Worm (Caenorhabditis elegans) whole organism, young adult: ENCODE results near the gene T24E12.12.

Experiments used
- B0035.1 ChIP-seq: sonication (generic microtip); optimal IDR thresholded peaks from 2 replicates; lab custom pipeline; 2016; ENCODE audit warnings: missing genetic modification characterization, mild to moderate bottlenecking, missing compliant biosample characterization, missing genotype, missing genetic modification reagents
- B0261.1 ChIP-seq: sonication (generic microtip); optimal IDR thresholded peaks from 2 replicates; lab custom pipeline; 2016; ENCODE audit warnings: mild to moderate bottlenecking, missing genetic modification characterization, moderate library complexity, missing compliant biosample characterization
- D2030.7 ChIP-seq: fragments of 200-800 bp; sonication (Bioruptor generic); IDR thresholded peaks from 2 replicates; pipeline ENCODE4 v1.3.6; 2022; ENCODE audit warnings: missing genetic modification reagents, missing genetic modification characterization, missing compliant biosample characterization
- F10E7.11 ChIP-seq: sonication (generic microtip); optimal IDR thresholded peaks from 2 replicates; lab custom pipeline; 2017; ENCODE audit warnings: mild to moderate bottlenecking, missing genetic modification characterization, moderate library complexity, missing compliant biosample characterization
- F37B4.10 ChIP-seq: fragments of 200-800 bp; sonication (Bioruptor generic); IDR thresholded peaks from 2 replicates; pipeline ENCODE4 v1.3.6; 2022; ENCODE audit warnings: missing genetic modification characterization, missing compliant biosample characterization
- F39B2.1 ChIP-seq: fragments of 200-800 bp; sonication (Bioruptor generic); IDR thresholded peaks from 2 replicates; pipeline ENCODE4 v1.3.6; 2022; ENCODE audit warnings: missing genetic modification reagents, missing genetic modification characterization, missing compliant biosample characterization
- F57A8.1 ChIP-seq: fragments of 200-800 bp; sonication (Bioruptor generic); optimal IDR thresholded peaks from 2 replicates; lab custom pipeline; 2018; ENCODE audit warnings: mild to moderate bottlenecking, missing genetic modification characterization, moderate library complexity, missing compliant biosample characterization
- K11D2.4 ChIP-seq: fragments of 200-800 bp; sonication (Bioruptor generic); IDR thresholded peaks from 2 replicates; pipeline ENCODE4 v1.3.6; 2022; ENCODE audit warnings: missing genetic modification reagents, missing genetic modification characterization, missing compliant biosample characterization
- Y56A3A.18 ChIP-seq: fragments of 200-800 bp; sonication (Bioruptor generic); IDR thresholded peaks from 2 replicates; pipeline ENCODE4 v1.3.6; 2022; ENCODE audit warnings: missing genetic modification reagents, missing genetic modification characterization, missing compliant biosample characterization
- Y79H2A.3 ChIP-seq: fragments of 200-800 bp; sonication (Bioruptor generic); conservative IDR thresholded peaks from 2 replicates; pipeline ENCODE4 v1.3.6; 2022; ENCODE audit warnings: missing genetic modification reagents, missing genetic modification characterization, missing compliant biosample characterization
- aptf-3 ChIP-seq: fragments of 200-800 bp; sonication (Bioruptor generic); IDR thresholded peaks from 2 replicates; pipeline ENCODE4 v1.3.6; 2022; ENCODE audit warnings: missing genetic modification characterization, missing compliant biosample characterization
- attf-3 ChIP-seq: fragments of 200-800 bp; sonication (Bioruptor generic); conservative IDR thresholded peaks from 2 replicates; pipeline ENCODE4 v1.3.6; 2022; ENCODE audit warnings: missing genetic modification reagents, missing genetic modification characterization, missing compliant biosample characterization
- ccch-3 ChIP-seq: fragments of 200-800 bp; sonication (Bioruptor generic); optimal IDR thresholded peaks from 2 replicates; lab custom pipeline; 2018; ENCODE audit warnings: mild to moderate bottlenecking, missing genetic modification characterization, missing compliant biosample characterization
- cebp-2 ChIP-seq: fragments of 200-800 bp; sonication (Bioruptor generic); IDR thresholded peaks from 2 replicates; pipeline ENCODE4 v1.3.6; 2022; ENCODE audit warnings: missing genetic modification characterization, missing compliant biosample characterization
- ceh-100 ChIP-seq: fragments of 200-800 bp; sonication (Bioruptor generic); IDR thresholded peaks from 2 replicates; pipeline ENCODE4 v1.3.6; 2022; ENCODE audit warnings: missing genetic modification reagents, missing genetic modification characterization, missing compliant biosample characterization
- ceh-40 ChIP-seq: fragments of 200-800 bp; sonication (Bioruptor generic); IDR thresholded peaks from 2 replicates; pipeline ENCODE4 v1.3.6; 2022; ENCODE audit warnings: missing genetic modification characterization, missing compliant biosample characterization
- ceh-79 ChIP-seq: sonication (generic microtip); optimal IDR thresholded peaks from 2 replicates; lab custom pipeline; 2017; ENCODE audit warnings: mild to moderate bottlenecking, missing genetic modification characterization, missing compliant biosample characterization
- dox-1 ChIP-seq: fragments of 200-800 bp; sonication (Bioruptor generic); IDR thresholded peaks from 2 replicates; pipeline ENCODE4 v1.3.6; 2022; ENCODE audit warnings: missing genetic modification reagents, missing genetic modification characterization, missing compliant biosample characterization
- ekl-4 ChIP-seq: fragments of 200-800 bp; sonication (Bioruptor generic); IDR thresholded peaks from 2 replicates; pipeline ENCODE4 v1.3.6; 2022; ENCODE audit warnings: missing genetic modification reagents, missing genetic modification characterization, missing compliant biosample characterization
- hmg-20 ChIP-seq: fragments of 200-800 bp; sonication (Bioruptor generic); IDR thresholded peaks from 2 replicates; pipeline ENCODE4 v1.3.6; 2022; ENCODE audit warnings: missing genetic modification reagents, missing genetic modification characterization, missing compliant biosample characterization
- hsf-1 ChIP-seq: fragments of 200-800 bp; sonication (Bioruptor generic); IDR thresholded peaks from 2 replicates; pipeline ENCODE4 v1.3.6; 2022; ENCODE audit warnings: missing genetic modification reagents, missing genetic modification characterization, missing compliant biosample characterization
- lag-1 ChIP-seq: fragments of 200-800 bp; sonication (Bioruptor generic); IDR thresholded peaks from 2 replicates; pipeline ENCODE4 v1.3.6; 2022; ENCODE audit warnings: missing genetic modification reagents, missing genetic modification characterization, missing compliant biosample characterization
- madf-6 ChIP-seq: fragments of 200-800 bp; sonication (Bioruptor generic); IDR thresholded peaks from 2 replicates; pipeline ENCODE4 v1.3.6; 2022; ENCODE audit warnings: missing genetic modification reagents, missing genetic modification characterization, missing compliant biosample characterization
- madf-8 ChIP-seq: fragments of 200-800 bp; sonication (Bioruptor generic); conservative IDR thresholded peaks from 2 replicates; pipeline ENCODE4 v1.3.6; 2022; ENCODE audit warnings: missing genetic modification reagents, missing genetic modification characterization, missing compliant biosample characterization
- mcd-1 ChIP-seq: fragments of 200-800 bp; sonication (Bioruptor generic); IDR thresholded peaks from 2 replicates; pipeline ENCODE4 v1.3.6; 2022; ENCODE audit warnings: missing genetic modification reagents, missing genetic modification characterization, missing compliant biosample characterization
- mel-28 ChIP-seq: sonication (generic microtip); optimal IDR thresholded peaks from 2 replicates; lab custom pipeline; 2016; ENCODE audit warnings: borderline replicate concordance, mild to moderate bottlenecking, missing genetic modification characterization, missing compliant biosample characterization
- nhr-80 ChIP-seq: sonication (generic microtip); optimal IDR thresholded peaks from 2 replicates; lab custom pipeline; 2016; ENCODE audit warnings: missing genetic modification characterization, missing compliant biosample characterization
- pbrm-1 ChIP-seq: fragments of 200-800 bp; sonication (Bioruptor generic); IDR thresholded peaks from 2 replicates; pipeline ENCODE4 v1.3.6; 2022; ENCODE audit warnings: missing genetic modification reagents, missing genetic modification characterization, missing compliant biosample characterization
- pha-4 ChIP-seq: fragments of 150-350 bp; sonication (generic microtip); optimal IDR thresholded peaks from 2 replicates; lab custom pipeline; 2014; ENCODE audit warnings: missing biosample characterization, missing genetic modification reagents, missing genetic modification characterization
- rcor-1 ChIP-seq: fragments of 200-800 bp; sonication (Bioruptor generic); IDR thresholded peaks from 2 replicates; pipeline ENCODE4 v1.3.6; 2022; ENCODE audit warnings: missing genetic modification reagents, missing genetic modification characterization, missing compliant biosample characterization
- sea-2 ChIP-seq: fragments of 200-800 bp; sonication (Bioruptor generic); IDR thresholded peaks from 2 replicates; pipeline ENCODE4 v1.3.6; 2022; ENCODE audit warnings: missing genetic modification characterization, missing compliant biosample characterization
- snpc-3.4 ChIP-seq: sonication (generic microtip); optimal IDR thresholded peaks from 2 replicates; lab custom pipeline; 2017; ENCODE audit warnings: missing genetic modification characterization, mild to moderate bottlenecking, missing compliant biosample characterization, antibody characterized with exemption, moderate library complexity, missing genotype, missing genetic modification reagents
- snpc-4 ChIP-seq, 5 experiments: fragments of 150-350 bp in 1 of 5; sonication (generic microtip) in 4 of 5; optimal IDR thresholded peaks; 2 replicates each; lab custom pipeline; 2014 to 2018; ENCODE audit warnings: missing genetic modification characterization in 5 of 5, missing biosample characterization in 3 of 5, antibody characterized with exemption in 2 of 5, mild to moderate bottlenecking in 2 of 5, missing compliant biosample characterization in 2 of 5, missing genotype in 2 of 5, moderate library complexity in 2 of 5, missing genetic modification reagents in 1 of 5
- tbp1 ChIP-seq: fragments of 200-800 bp; sonication (Bioruptor generic); optimal IDR thresholded peaks from 2 replicates; lab custom pipeline; 2018; ENCODE audit warnings: mild to moderate bottlenecking, missing genetic modification characterization, missing compliant biosample characterization
- unc-62 ChIP-seq: fragments of 150-350 bp; optimal IDR thresholded peaks from 2 replicates; lab custom pipeline; 2014; ENCODE audit warnings: missing biosample characterization, missing genetic modification reagents, missing genetic modification characterization
- ztf-22 ChIP-seq: fragments of 200-800 bp; sonication (Bioruptor generic); optimal IDR thresholded peaks from 2 replicates; lab custom pipeline; 2018; ENCODE audit warnings: mild to moderate bottlenecking, missing genetic modification characterization, moderate library complexity, missing compliant biosample characterization
- ztf-28 ChIP-seq: fragments of 200-800 bp; sonication (Bioruptor generic); IDR thresholded peaks from 2 replicates; pipeline ENCODE4 v1.3.6; 2022; ENCODE audit warnings: missing genetic modification reagents, missing genetic modification characterization, missing compliant biosample characterization

Gene T24E12.12

DNA sequence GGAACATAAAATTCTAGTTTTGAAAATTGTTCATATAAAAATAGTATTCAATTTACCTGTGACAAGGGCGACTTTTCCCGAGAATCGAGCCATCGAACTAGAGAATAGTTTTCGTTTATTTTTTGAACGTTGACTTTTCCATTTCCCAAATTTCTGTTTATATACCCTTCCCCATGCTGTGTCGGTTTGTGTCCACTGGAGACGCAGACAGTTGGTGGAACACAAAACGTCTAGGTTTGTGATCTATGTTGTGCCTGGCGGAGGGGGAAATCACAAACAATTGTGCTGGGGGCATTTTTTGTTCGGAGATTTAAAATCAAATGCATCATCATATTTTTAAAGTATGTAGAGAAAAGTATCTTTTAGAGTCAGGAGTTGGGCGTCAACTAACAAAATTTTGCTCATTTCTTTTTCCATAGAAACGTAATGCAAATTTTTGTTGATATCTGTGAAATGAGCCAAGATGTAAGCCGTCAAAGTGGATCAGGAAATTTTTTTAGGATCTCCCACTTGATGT is 15.3 kb upstream of the T24E12.12 start, which contains the start of gene nta-1:
Gene nta-1 (minus strand): TSS at position 131 of the 517 bp plus-strand sequence.
- TF ChIP-seq ccch-3 (GFP tag; lab: Kevin White, UChicago) (no peak), attf-3 (GFP tag; lab: Robert Waterston, UW) (no peak), snpc-4 (GFP tag; optimal IDR thresholded peaks at IDR 0.05; lab: Kevin White, UChicago) (no peak), snpc-4 (tag; optimal IDR thresholded peaks at IDR 0.05; lab: Kevin White, UChicago) (no peak), ceh-79 (tag; lab: Kevin White, UChicago) (no peak), ceh-40 (no peak), tbp1 (GFP tag; lab: Kevin White, UChicago) (peak; percentile 29), dox-1 (GFP tag; lab: Robert Waterston, UW) (0 out of 2 replicates have a peak, but pooled peaks have one; percentile 11), snpc-3.4 (tag; lab: Kevin White, UChicago) (no peak), Y79H2A.3 (GFP tag; lab: Robert Waterston, UW) (no peak), K11D2.4 (no peak), pha-4 (no peak), nhr-80 (tag; lab: Kevin White, UChicago) (peak; percentile 58), D2030.7 (no peak), madf-8 (GFP tag; lab: Robert Waterston, UW) (no peak), madf-6 (GFP tag; lab: Robert Waterston, UW) (no peak), mel-28 (no peak)
- TF ChIP-seq, all 124 proteins: peak for 3

DNA sequence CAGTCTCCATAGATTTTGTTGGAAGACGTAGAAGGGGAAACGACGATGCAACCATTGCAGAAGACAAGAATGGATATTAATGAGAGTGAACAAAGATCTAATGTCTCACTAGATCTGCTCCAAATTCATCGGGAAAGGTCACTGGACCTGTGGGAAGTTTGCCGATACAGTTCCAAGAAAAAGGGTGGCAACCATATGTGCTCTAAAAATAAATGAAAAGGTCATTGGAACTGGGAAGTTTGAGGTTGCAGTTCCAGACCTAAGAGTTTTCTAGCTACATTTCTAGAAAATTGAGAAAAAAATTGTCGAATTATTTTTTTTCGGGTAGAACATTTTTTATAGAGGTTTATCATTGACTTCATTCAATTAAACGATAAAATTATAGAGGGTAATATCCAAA is 11.7 kb upstream of the T24E12.12 start, which contains the start of gene fbxb-92:
Gene fbxb-92 (minus strand): TSS at position 101 of the 400 bp plus-strand sequence.
- TF ChIP-seq attf-3 (GFP tag; lab: Robert Waterston, UW) (no peak), ztf-28 (GFP tag; lab: Robert Waterston, UW) (no peak), hmg-20 (GFP tag; lab: Robert Waterston, UW) (no peak), unc-62 (GFP tag; lab: Kevin White, UChicago) (no peak), F57A8.1 (GFP tag; lab: Kevin White, UChicago) (no peak), ztf-22 (no peak), Y56A3A.18 (GFP tag; lab: Robert Waterston, UW) (no peak), F37B4.10 (GFP tag; lab: Robert Waterston, UW) (no peak), ekl-4 (GFP tag; lab: Robert Waterston, UW) (no peak), pha-4 (no peak), pbrm-1 (GFP tag; lab: Robert Waterston, UW) (no peak), mel-28 (no peak), B0035.1 (tag; lab: Kevin White, UChicago) (no peak), B0261.1 (tag; lab: Kevin White, UChicago) (no peak), nhr-80 (tag; lab: Kevin White, UChicago) (no peak), F39B2.1 (GFP tag; lab: Robert Waterston, UW) (no peak), rcor-1 (GFP tag; lab: Robert Waterston, UW) (no peak)

DNA sequence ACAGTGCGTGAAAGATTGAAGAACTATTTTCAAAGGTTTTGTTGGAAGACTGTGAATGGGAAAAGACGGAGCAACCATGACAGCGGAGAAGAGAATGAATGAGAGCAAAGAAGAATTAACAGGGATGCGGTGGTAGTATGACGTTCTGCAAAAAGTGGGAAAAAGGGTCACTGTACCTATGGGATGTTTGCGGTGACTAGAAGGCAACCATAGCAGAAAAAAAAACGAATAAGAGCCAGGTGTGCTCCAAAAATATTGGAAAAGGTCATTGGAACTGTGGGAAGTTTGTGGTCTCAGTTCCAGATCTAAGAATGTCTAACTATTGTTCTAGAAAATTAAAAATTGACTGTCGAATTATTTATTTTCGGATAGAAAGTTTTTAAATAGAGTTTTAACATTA is 10.4 kb upstream of the T24E12.12 start, which contains the start of gene fbxb-90:
Gene fbxb-90 (minus strand): TSS at position 101 of the 400 bp plus-strand sequence.
- no peak for TF ChIP-seq lag-1 (GFP tag; lab: Robert Waterston, UW)

DNA sequence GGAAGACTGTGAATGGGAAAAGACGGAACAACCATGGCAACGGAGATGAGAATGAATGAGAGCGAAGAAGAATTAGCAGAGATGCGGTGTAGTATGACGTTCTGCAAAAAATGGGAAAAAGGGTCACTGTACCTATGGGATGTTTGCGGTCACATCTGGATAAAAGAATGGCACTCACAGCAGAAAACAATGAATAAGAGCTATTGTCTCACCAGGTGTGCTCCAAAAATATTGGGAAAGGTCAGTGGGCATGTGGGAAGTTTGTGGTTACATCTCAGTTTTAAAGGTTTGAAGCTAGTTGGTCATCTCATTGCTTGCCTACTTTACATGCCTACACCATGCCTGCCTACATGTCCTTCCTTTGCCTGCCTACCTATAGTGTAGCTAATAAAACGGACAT is 8.4 kb upstream of the T24E12.12 start, which contains the start of gene fbxb-91:
Gene fbxb-91 (minus strand): TSS at position 101 of the 400 bp plus-strand sequence.
- TF ChIP-seq ceh-79 (tag; lab: Kevin White, UChicago) (no peak), F10E7.11 (no peak), mcd-1 (GFP tag; lab: Robert Waterston, UW) (no peak), aptf-3 (no peak), ekl-4 (GFP tag; lab: Robert Waterston, UW) (no peak), sea-2 (GFP tag; lab: Robert Waterston, UW) (no peak), ceh-100 (GFP tag; lab: Robert Waterston, UW) (no peak), cebp-2 (GFP tag; lab: Robert Waterston, UW) (no peak), hsf-1 (no peak)
